Worm (Caenorhabditis elegans) whole organism, L3 larva: ENCODE measurements around the gene vit-1.

ENCODE experiments used
- R02D3.7 ChIP-seq: fragments of 150-350 bp; optimal IDR thresholded peaks from 2 replicates; lab custom pipeline; 2014; ENCODE audit warnings: missing biosample characterization, missing genetic modification characterization
- ZK546.5 ChIP-seq: sonication (generic microtip); optimal IDR thresholded peaks from 2 replicates; lab custom pipeline; 2017; ENCODE audit warnings: missing biosample characterization, missing genetic modification characterization
- aly-2 ChIP-seq: fragments of 150-350 bp; optimal IDR thresholded peaks from 2 replicates; lab custom pipeline; 2014; ENCODE audit warnings: missing biosample characterization, missing genetic modification characterization
- ama-1 ChIP-seq: fragments of 150-350 bp; optimal IDR thresholded peaks from 2 replicates; lab custom pipeline; 2018
- ceh-16 ChIP-seq: sonication (generic microtip); optimal IDR thresholded peaks from 2 replicates; lab custom pipeline; 2017; ENCODE audit warnings: missing biosample characterization, missing genetic modification characterization
- ceh-28 ChIP-seq: fragments of 150-350 bp; optimal IDR thresholded peaks from 2 replicates; lab custom pipeline; 2014; ENCODE audit warnings: missing biosample characterization, missing genetic modification reagents, missing genetic modification characterization
- ceh-82 ChIP-seq: fragments of 150-350 bp; optimal IDR thresholded peaks from 2 replicates; lab custom pipeline; 2014; ENCODE audit warnings: missing biosample characterization, missing genetic modification characterization
- daf-12 ChIP-seq: fragments of 150-350 bp; optimal IDR thresholded peaks from 2 replicates; lab custom pipeline; 2014; ENCODE audit warnings: missing biosample characterization, missing genetic modification reagents, missing genetic modification characterization
- egl-27 ChIP-seq: sonication (generic microtip); optimal IDR thresholded peaks from 4 replicates; lab custom pipeline; 2017; ENCODE audit warnings: missing biosample characterization, missing genetic modification reagents, missing genetic modification characterization
- egl-5 ChIP-seq: fragments of 150-350 bp; optimal IDR thresholded peaks from 2 replicates; lab custom pipeline; 2017; ENCODE audit warnings: missing biosample characterization, missing genetic modification reagents, missing genetic modification characterization, inconsistent platforms
- elt-2 ChIP-seq: sonication (generic microtip); optimal IDR thresholded peaks from 2 replicates; lab custom pipeline; 2016; ENCODE audit warnings: missing genetic modification reagents, mild to moderate bottlenecking, missing genetic modification characterization, missing compliant biosample characterization
- elt-3 ChIP-seq, 3 experiments: fragments of 150-350 bp in 1 of 3; sonication (generic microtip) in 2 of 3; optimal IDR thresholded peaks; 2 replicates in 2 of 3; 4 replicates in 1 of 3; lab custom pipeline; 2014 to 2017; ENCODE audit warnings: missing biosample characterization in 3 of 3, missing genetic modification characterization in 3 of 3
- eor-1 ChIP-seq, 2 experiments: fragments of 150-350 bp; optimal IDR thresholded peaks; 2 replicates each; lab custom pipeline; 2014 to 2018; ENCODE audit warnings: missing biosample characterization in 2 of 2, missing genetic modification characterization in 2 of 2
- fkh-10 ChIP-seq: sonication (generic microtip); optimal IDR thresholded peaks from 2 replicates; lab custom pipeline; 2017; ENCODE audit warnings: missing biosample characterization, missing genetic modification reagents, missing genetic modification characterization
- fkh-2 ChIP-seq: fragments of 150-350 bp; optimal IDR thresholded peaks from 2 replicates; lab custom pipeline; 2014; ENCODE audit warnings: missing biosample characterization, missing genetic modification reagents, missing genetic modification characterization
- fos-1 ChIP-seq: fragments of 150-350 bp; optimal IDR thresholded peaks from 2 replicates; lab custom pipeline; 2014; ENCODE audit warnings: missing biosample characterization, missing genetic modification characterization
- hmg-11 ChIP-seq: sonication (generic microtip); optimal IDR thresholded peaks from 2 replicates; lab custom pipeline; 2016; ENCODE audit warnings: missing genetic modification characterization, missing compliant biosample characterization
- jun-1 ChIP-seq: fragments of 150-350 bp; optimal IDR thresholded peaks from 2 replicates; lab custom pipeline; 2014; ENCODE audit warnings: missing biosample characterization, missing genetic modification reagents, missing genetic modification characterization
- lin-15B ChIP-seq: fragments of 150-350 bp; optimal IDR thresholded peaks from 2 replicates; lab custom pipeline; 2014; ENCODE audit warnings: missing biosample characterization, missing genetic modification characterization
- lin-39 ChIP-seq: fragments of 150-350 bp; optimal IDR thresholded peaks from 2 replicates; lab custom pipeline; 2018; ENCODE audit warnings: missing biosample characterization, missing genetic modification reagents, missing genetic modification characterization
- lsy-12 ChIP-seq: sonication (generic microtip); optimal IDR thresholded peaks from 2 replicates; lab custom pipeline; 2016; ENCODE audit warnings: mild to moderate bottlenecking, missing genetic modification characterization, missing compliant biosample characterization
- mdl-1 ChIP-seq: fragments of 150-350 bp; optimal IDR thresholded peaks from 2 replicates; lab custom pipeline; 2014; ENCODE audit warnings: missing biosample characterization, missing genetic modification characterization
- mml-1 ChIP-seq: fragments of 150-350 bp; sonication (generic microtip); optimal IDR thresholded peaks from 3 replicates; lab custom pipeline; 2014; ENCODE audit warnings: missing biosample characterization, missing genetic modification characterization
- nfya-1 ChIP-seq: sonication (generic microtip); optimal IDR thresholded peaks from 2 replicates; lab custom pipeline; 2017; ENCODE audit warnings: missing genetic modification characterization, mild to moderate bottlenecking, missing compliant biosample characterization, antibody characterized with exemption, moderate library complexity; ENCODE audit not compliant: insufficient read depth
- nhr-11 ChIP-seq: fragments of 150-350 bp; optimal IDR thresholded peaks from 2 replicates; lab custom pipeline; 2014; ENCODE audit warnings: missing biosample characterization, missing genetic modification characterization
- nhr-23 ChIP-seq: fragments of 150-350 bp; optimal IDR thresholded peaks from 2 replicates; lab custom pipeline; 2014; ENCODE audit warnings: missing biosample characterization, missing genetic modification reagents, missing genetic modification characterization
- nhr-237 ChIP-seq: fragments of 150-350 bp; optimal IDR thresholded peaks from 2 replicates; lab custom pipeline; 2014; ENCODE audit warnings: missing biosample characterization, missing genetic modification characterization
- nhr-25 ChIP-seq: sonication (generic microtip); optimal IDR thresholded peaks from 2 replicates; lab custom pipeline; 2017; ENCODE audit warnings: missing biosample characterization, missing genetic modification characterization
- nhr-28 ChIP-seq: fragments of 150-350 bp; optimal IDR thresholded peaks from 2 replicates; lab custom pipeline; 2014; ENCODE audit warnings: missing biosample characterization, missing genetic modification characterization
- nhr-43 ChIP-seq: sonication (generic microtip); optimal IDR thresholded peaks from 2 replicates; lab custom pipeline; 2016; ENCODE audit warnings: mild to moderate bottlenecking, missing genetic modification characterization, missing compliant biosample characterization; ENCODE audit not compliant: poor library complexity, severe bottlenecking
- nhr-67 ChIP-seq: fragments of 150-350 bp; optimal IDR thresholded peaks from 2 replicates; lab custom pipeline; 2014; ENCODE audit warnings: missing biosample characterization, missing genetic modification characterization
- nhr-76 ChIP-seq: fragments of 150-350 bp; sonication (generic microtip); optimal IDR thresholded peaks from 5 replicates; lab custom pipeline; 2014; ENCODE audit warnings: missing biosample characterization, missing genetic modification characterization
- nhr-77 ChIP-seq: fragments of 150-350 bp; optimal IDR thresholded peaks from 2 replicates; lab custom pipeline; 2014; ENCODE audit warnings: missing biosample characterization, missing genetic modification characterization
- pha-4 ChIP-seq: fragments of 150-350 bp; optimal IDR thresholded peaks from 2 replicates; lab custom pipeline; 2014; ENCODE audit warnings: missing biosample characterization, missing genetic modification reagents, missing genetic modification characterization
- pqm-1 ChIP-seq: fragments of 150-350 bp; optimal IDR thresholded peaks from 2 replicates; lab custom pipeline; 2017; ENCODE audit warnings: missing biosample characterization, missing genetic modification characterization, inconsistent platforms
- sea-2 ChIP-seq: fragments of 150-350 bp; sonication (generic microtip); optimal IDR thresholded peaks from 4 replicates; lab custom pipeline; 2014; ENCODE audit warnings: missing biosample characterization, missing genetic modification reagents, missing genetic modification characterization
- skn-1 ChIP-seq: fragments of 150-350 bp; optimal IDR thresholded peaks from 2 replicates; lab custom pipeline; 2014; ENCODE audit warnings: missing biosample characterization, missing genetic modification characterization
- snpc-4 ChIP-seq: fragments of 150-350 bp; optimal IDR thresholded peaks from 2 replicates; lab custom pipeline; 2014; ENCODE audit warnings: missing biosample characterization, missing genetic modification characterization
- tbx-2 ChIP-seq: sonication (generic microtip); optimal IDR thresholded peaks from 2 replicates; lab custom pipeline; 2016; ENCODE audit warnings: mild to moderate bottlenecking, missing genetic modification characterization, missing compliant biosample characterization
- unc-39 ChIP-seq: sonication (generic microtip); optimal IDR thresholded peaks from 4 replicates; lab custom pipeline; 2017; ENCODE audit warnings: missing biosample characterization, missing genetic modification characterization
- unc-62 ChIP-seq: fragments of 150-350 bp; sonication (generic microtip); optimal IDR thresholded peaks from 4 replicates; lab custom pipeline; 2014; ENCODE audit warnings: missing biosample characterization, missing genetic modification reagents, missing genetic modification characterization
- ztf-11 ChIP-seq: fragments of 150-350 bp; optimal IDR thresholded peaks from 2 replicates; lab custom pipeline; 2014; ENCODE audit warnings: missing biosample characterization, missing genetic modification characterization
- ztf-4 ChIP-seq: fragments of 150-350 bp; optimal IDR thresholded peaks from 2 replicates; lab custom pipeline; 2014; ENCODE audit warnings: missing biosample characterization, missing genetic modification characterization

Gene vit-1

ce11 chrX:7779527-7780033 is 51.9 kb downstream of the vit-1 start, which contains the start of gene ZK154.1:
Gene ZK154.1, plus strand, starts transcription at chrX:7779577.
- TF ChIP-seq nhr-76: no peak
- TF ChIP-seq ceh-16 (tag; lab: Kevin White, UChicago): no peak
- no peak for TF ChIP-seq nhr-77 (tag; lab: Kevin White, UChicago)
- no peak for TF ChIP-seq ztf-11 (tag; lab: Kevin White, UChicago)
- TF ChIP-seq ztf-4 (tag; lab: Kevin White, UChicago): no peak
- no peak for TF ChIP-seq nhr-28 (tag; lab: Kevin White, UChicago)
- no peak for TF ChIP-seq ZK546.5 (tag; lab: Kevin White, UChicago)
- no peak for TF ChIP-seq skn-1 (tag; lab: Kevin White, UChicago)
- no peak for TF ChIP-seq eor-1 (tag; optimal IDR thresholded peaks at IDR 0.05; lab: Kevin White, UChicago)
- no peak for TF ChIP-seq lsy-12 (tag; lab: Kevin White, UChicago)
- TF ChIP-seq lin-15B (tag; lab: Kevin White, UChicago): no peak
- no peak for TF ChIP-seq fos-1 (tag; lab: Kevin White, UChicago)
- TF ChIP-seq ceh-82: no peak
- no peak for TF ChIP-seq fkh-10 (GFP tag; lab: Kevin White, UChicago)
- TF ChIP-seq nhr-25 (tag; lab: Kevin White, UChicago): no peak
- no peak for TF ChIP-seq mdl-1 (tag; lab: Kevin White, UChicago)
- no peak for TF ChIP-seq elt-2 (tag; lab: Kevin White, UChicago)
- no peak for TF ChIP-seq elt-3 (tag; optimal IDR thresholded peaks at IDR 0.05; lab: Kevin White, UChicago)
- TF ChIP-seq unc-62 (GFP tag; lab: Kevin White, UChicago): no peak

ce11 chrX:7781827-7782226 is 54.1 kb downstream of the vit-1 start:
- TF ChIP-seq fkh-2 (tag; lab: Kevin White, UChicago): no peak
- no peak for TF ChIP-seq pqm-1 (tag; lab: Kevin White, UChicago)
- TF ChIP-seq hmg-11 (tag; lab: Kevin White, UChicago): no peak
- TF ChIP-seq aly-2: no peak
- TF ChIP-seq nhr-43 (tag; lab: Kevin White, UChicago): no peak
- no peak for TF ChIP-seq nhr-11 (tag; lab: Kevin White, UChicago)

- TF ChIP-seq elt-2 (tag; lab: Kevin White, UChicago): peak; percentile 36
- TF ChIP-seq unc-39 (tag; lab: Kevin White, UChicago): no peak
- no peak for TF ChIP-seq snpc-4 (tag; lab: Kevin White, UChicago)
- TF ChIP-seq ceh-16 (tag; lab: Kevin White, UChicago): no peak
- TF ChIP-seq lsy-12 (tag; lab: Kevin White, UChicago): no peak
- no peak for TF ChIP-seq nhr-77 (tag; lab: Kevin White, UChicago)
- TF ChIP-seq mdl-1 (tag; lab: Kevin White, UChicago): no peak
- TF ChIP-seq aly-2: no peak
- no peak for TF ChIP-seq ZK546.5 (tag; lab: Kevin White, UChicago)
- TF ChIP-seq hmg-11 (tag; lab: Kevin White, UChicago): peak; percentile 77
- TF ChIP-seq ztf-4 (tag; lab: Kevin White, UChicago): no peak
- TF ChIP-seq nhr-76: no peak
- TF ChIP-seq elt-3 (tag; optimal IDR thresholded peaks at IDR 0.05; lab: Kevin White, UChicago): no peak
- TF ChIP-seq sea-2 (GFP tag; lab: Kevin White, UChicago): no peak
- no peak for TF ChIP-seq skn-1 (tag; lab: Kevin White, UChicago)
- TF ChIP-seq jun-1: no peak
- no peak for TF ChIP-seq ztf-11 (tag; lab: Kevin White, UChicago)
- TF ChIP-seq fos-1 (tag; lab: Kevin White, UChicago): no peak
- no peak for TF ChIP-seq daf-12
- no peak for TF ChIP-seq fkh-10 (GFP tag; lab: Kevin White, UChicago)
- no peak for TF ChIP-seq nhr-237 (tag; lab: Kevin White, UChicago)
- TF ChIP-seq R02D3.7 (tag; lab: Kevin White, UChicago): no peak
- no peak for TF ChIP-seq nhr-23
- peak; percentile 41 for TF ChIP-seq ceh-28 (tag; lab: Kevin White, UChicago)
- peak; percentile 51 for TF ChIP-seq lin-39
- peak; percentile 25 for TF ChIP-seq egl-5 (tag; lab: Kevin White, UChicago)
- no peak for TF ChIP-seq fkh-2 (tag; lab: Kevin White, UChicago)
- peak; percentile 91 for TF ChIP-seq pha-4 (tag; lab: Kevin White, UChicago)
- peak; percentile 11 for TF ChIP-seq lin-15B (tag; lab: Kevin White, UChicago)
- TF ChIP-seq ama-1 (lab: Kevin White, UChicago): no peak
- no peak for TF ChIP-seq ceh-82
- no peak for TF ChIP-seq nhr-25 (tag; lab: Kevin White, UChicago)
- TF ChIP-seq eor-1 (tag; optimal IDR thresholded peaks at IDR 0.05; lab: Kevin White, UChicago): no peak
- peak; percentile 74 for TF ChIP-seq nfya-1 (tag; lab: Kevin White, UChicago)
- TF ChIP-seq nhr-67 (tag; lab: Kevin White, UChicago): no peak
- no peak for TF ChIP-seq tbx-2 (tag; lab: Kevin White, UChicago)
- no peak for TF ChIP-seq mml-1 (tag; lab: Kevin White, UChicago)
- TF ChIP-seq egl-27 (tag; lab: Kevin White, UChicago): no peak
- TF ChIP-seq nhr-43 (tag; lab: Kevin White, UChicago): peak; percentile 33
- TF ChIP-seq nhr-11 (tag; lab: Kevin White, UChicago): no peak
Observed at ce11 chrX:7782389-7782788, 54.7 kb downstream of the vit-1 start, which contains the start of gene ZK154.4. Gene ZK154.4, minus strand, starts transcription at chrX:7782415.
